Fruit fly (Drosophila melanogaster): ENCODE results near the gene CG13727.

CG13727 gene

DNA sequence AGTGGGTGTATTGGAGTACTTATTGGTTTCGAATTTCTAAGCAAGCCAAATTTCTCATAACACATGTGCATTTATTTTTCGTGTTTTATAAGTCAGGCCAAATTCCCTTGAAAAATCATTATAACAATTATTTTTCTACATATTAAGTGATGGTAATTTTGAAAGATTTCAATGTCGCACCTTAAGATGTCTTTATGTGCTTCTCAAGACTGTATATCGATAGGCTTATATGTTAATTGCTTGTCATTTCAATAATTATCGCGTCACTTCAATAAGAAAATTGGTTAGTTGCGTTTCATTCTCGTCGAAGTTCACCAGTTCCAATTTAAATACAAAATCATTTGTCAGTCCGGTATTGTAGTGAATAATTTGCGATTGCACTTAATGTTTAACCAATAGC, 10.4 kb upstream of the CG13727 start, which contains the start of gene CG7692:
TSS of gene CG7692 (plus strand) at position 301 of the 400 bp plus-strand sequence.
- TF ChIP-seq noc (tag; optimal IDR thresholded peaks at IDR 0.05): no peak

DNA sequence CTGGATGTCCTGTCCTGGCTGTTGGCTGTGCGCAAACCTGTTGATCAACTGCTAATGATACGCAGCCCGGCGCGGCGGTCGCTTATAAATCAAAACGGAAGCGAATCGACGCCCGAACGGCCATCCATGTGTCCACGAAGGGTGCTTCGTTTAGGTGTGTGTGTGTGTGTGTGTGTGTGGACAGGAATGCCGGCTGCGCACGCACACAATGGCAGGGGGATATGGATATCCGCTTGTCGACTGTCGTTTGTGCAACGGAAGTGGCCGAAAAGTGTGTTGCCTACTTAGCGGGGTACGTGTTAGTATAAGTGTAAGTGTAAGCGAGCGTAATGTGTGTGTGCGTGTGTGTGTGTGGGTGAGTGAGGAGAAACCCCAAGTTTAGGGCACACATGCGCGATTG, 8.5 kb upstream of the CG13727 start, which contains the start of gene Mip:
TSS of gene Mip (minus strand) at position 63 of the 400 bp plus-strand sequence.
- no peak for TF ChIP-seq noc (tag; optimal IDR thresholded peaks at IDR 0.05)

- TF ChIP-seq noc (tag; optimal IDR thresholded peaks at IDR 0.05): no peak
These were observed 5.3 kb upstream of the CG13727 start for dm6 chr3L:17346393-17346792.

DNA sequence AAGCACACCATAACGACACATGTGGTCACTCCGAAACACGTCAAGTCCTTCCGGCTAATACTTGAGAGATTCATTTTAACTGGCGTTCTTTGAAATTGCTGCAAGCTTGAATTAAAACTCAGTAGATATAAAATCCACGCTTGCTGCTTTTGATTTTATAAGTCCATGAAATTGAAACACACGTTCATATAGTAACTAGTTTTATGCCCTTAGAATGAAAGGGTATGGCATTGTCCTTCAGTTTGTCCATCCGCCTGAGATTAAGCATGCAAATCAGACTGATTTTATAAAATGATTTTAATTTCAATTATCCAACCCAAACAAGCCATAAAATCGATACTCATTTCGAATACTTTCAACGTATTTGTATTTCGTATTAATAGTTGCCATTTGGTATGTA, 3.5 kb upstream of the CG13727 start, which contains the start of gene brv2:
TSS of gene brv2 (minus strand) at position 101 of the 400 bp plus-strand sequence.
- no peak for TF ChIP-seq noc (tag; optimal IDR thresholded peaks at IDR 0.05)

dm6 chr3L:17339756-17340155, 1.4 kb downstream of the CG13727 start:
- no peak for TF ChIP-seq noc (tag; optimal IDR thresholded peaks at IDR 0.05)

dm6 chr3L:17339122-17339521, 2.0 kb downstream of the CG13727 start, which contains the start of gene CG6479:
TSS of gene CG6479 (minus strand) at chr3L:17339262.
- no peak for TF ChIP-seq noc (tag; optimal IDR thresholded peaks at IDR 0.05)

DNA sequence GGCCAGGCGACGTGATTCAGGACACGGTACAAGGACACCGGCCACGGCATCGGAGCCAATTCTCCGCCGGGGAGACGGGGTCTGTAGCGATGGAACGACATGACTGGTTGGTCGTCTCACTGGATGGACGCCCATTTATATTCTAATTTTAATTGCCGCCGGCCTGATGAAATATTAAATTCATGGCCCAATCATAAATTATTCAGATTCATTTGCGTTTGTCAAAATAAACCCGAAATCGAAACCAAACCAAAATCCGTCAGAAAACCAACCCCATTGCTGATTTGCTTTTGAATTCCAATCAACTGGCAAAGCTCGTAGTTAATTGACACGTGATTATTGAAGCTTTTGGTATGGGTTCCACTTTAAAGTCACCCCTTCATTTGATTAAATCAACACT, 12.0 kb downstream of the CG13727 start, which contains the start of gene Or74a:
TSS of gene Or74a (minus strand) at position 101 of the 400 bp plus-strand sequence.
- no peak for TF ChIP-seq noc (tag; optimal IDR thresholded peaks at IDR 0.05)

DNA sequence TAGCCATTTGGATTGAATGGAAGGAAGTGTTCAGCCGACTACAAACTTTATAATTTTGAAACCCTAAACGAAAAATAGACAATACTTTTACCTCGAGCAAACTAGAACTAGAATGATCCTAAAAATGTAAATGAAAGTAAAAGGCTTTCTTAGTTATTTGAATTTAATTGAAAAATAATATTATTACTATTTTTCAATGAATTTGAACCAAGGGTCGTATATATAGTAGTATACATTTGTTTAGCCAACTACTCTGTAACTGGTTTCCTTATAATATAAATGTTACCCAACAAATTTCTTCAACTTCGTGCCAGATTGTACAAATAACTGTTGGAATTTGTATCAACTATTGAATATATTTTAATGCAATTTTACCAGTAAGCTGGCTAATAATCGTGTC, 15.7 kb downstream of the CG13727 start, which contains the start of gene CG13725:
TSS of gene CG13725 (minus strand) at position 101 of the 400 bp plus-strand sequence.
- no peak for TF ChIP-seq noc (tag; optimal IDR thresholded peaks at IDR 0.05)

DNA sequence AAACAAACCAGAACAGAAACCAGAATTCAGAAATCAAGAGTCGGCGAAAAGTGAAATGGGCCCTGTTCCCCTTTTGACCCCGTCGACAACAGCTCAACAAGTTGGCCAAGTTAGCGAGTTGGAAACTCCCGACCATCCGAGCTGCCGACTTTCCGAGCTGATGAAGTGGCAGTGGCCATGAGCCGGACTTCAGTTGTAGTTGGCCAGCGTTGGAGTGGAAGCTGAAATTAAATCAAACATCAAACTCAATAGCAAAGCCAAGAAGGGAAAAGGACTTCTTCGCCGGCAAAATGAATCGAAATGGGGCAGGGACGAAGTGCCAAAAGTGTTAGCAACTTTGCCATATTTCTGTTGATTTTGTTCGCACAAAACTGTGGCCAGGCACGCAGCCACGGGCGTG, 18.6 kb downstream of the CG13727 start, which contains the start of gene CG13724:
TSS of gene CG13724 (plus strand) at position 301 of the 400 bp plus-strand sequence.
- TF ChIP-seq noc (tag; optimal IDR thresholded peaks at IDR 0.05): no peak

dm6 chr3L:17320711-17321110, 20.4 kb downstream of the CG13727 start, which contains the start of gene ND-24L:
TSS of gene ND-24L (minus strand) at chr3L:17320811.
- no peak for TF ChIP-seq noc (tag; optimal IDR thresholded peaks at IDR 0.05)

DNA sequence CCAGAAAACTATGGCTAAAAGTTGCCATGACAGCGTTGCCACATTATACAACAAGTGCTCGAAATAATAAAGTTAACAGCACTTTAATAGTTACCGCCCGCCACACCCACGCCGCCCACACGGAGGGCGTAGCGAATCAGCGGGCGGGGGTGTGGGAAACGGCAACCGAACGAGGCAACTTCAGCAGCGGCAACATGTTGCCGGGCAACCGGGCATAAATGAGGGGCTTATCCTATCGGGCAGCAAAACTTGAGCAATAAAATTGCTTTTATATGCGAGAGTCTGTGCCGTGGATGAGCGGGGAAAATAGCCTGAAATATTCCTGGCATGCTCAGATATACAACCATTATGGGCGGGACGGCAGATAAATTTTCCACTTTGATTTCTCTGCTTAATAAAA, 24.9 kb downstream of the CG13727 start:
- TF ChIP-seq noc (tag; optimal IDR thresholded peaks at IDR 0.05): no peak

DNA sequence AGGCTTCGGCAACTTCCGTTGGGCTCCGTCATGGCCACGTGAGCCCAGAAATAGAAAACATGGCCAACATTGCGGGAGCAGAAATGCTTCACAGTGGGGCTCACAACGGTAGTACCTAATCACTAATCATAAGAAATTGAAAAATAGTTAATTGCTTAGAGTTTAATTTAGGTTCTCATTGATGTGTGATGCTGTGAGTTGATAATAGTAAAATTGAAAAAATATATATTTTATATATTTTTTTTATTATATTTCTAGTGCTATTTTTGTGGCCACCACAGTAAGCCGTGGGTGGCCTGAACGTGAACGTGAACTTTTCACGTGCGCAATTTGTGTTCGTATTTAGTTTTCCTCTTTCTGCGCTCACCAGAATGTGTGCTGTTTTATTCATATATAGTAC, 30.6 kb downstream of the CG13727 start:
- no peak for TF ChIP-seq noc (tag; optimal IDR thresholded peaks at IDR 0.05)

DNA sequence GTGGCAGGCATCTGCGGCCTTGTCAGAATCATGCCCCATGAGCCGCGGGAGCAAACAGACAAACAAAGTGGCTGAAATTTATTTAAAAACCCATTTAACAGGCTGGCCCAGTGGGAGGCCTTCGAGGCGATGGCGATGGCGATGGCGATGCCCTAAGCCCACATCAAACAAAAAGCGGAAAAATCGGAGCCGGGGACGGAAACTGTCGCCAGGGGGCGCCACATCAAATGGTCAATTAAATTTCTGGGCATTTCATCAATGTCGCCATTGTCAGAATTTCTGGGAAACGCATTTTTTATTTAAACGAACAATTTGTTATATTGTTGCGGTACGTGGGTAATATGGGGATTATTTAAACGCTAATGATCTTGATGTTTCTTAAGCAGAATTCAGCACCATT, 48.9 kb downstream of the CG13727 start:
- no peak for TF ChIP-seq noc (tag; optimal IDR thresholded peaks at IDR 0.05)
